Worm (Caenorhabditis elegans) whole organism, L1 larva: ENCODE data around the gene ragc-1.

ENCODE experiments used
- F16B12.6 ChIP-seq: fragments of 150-350 bp; optimal IDR thresholded peaks from 2 replicates; lab custom pipeline; 2014; ENCODE audit warnings: missing biosample characterization, missing genetic modification characterization
- aha-1 ChIP-seq: fragments of 150-350 bp; optimal IDR thresholded peaks from 2 replicates; lab custom pipeline; 2014; ENCODE audit warnings: missing biosample characterization, missing genetic modification characterization
- alr-1 ChIP-seq: fragments of 200-800 bp; sonication (Bioruptor generic); optimal IDR thresholded peaks from 2 replicates; lab custom pipeline; 2018; ENCODE audit warnings: borderline replicate concordance, mild to moderate bottlenecking, missing genetic modification characterization, missing compliant biosample characterization
- aly-2 ChIP-seq: fragments of 150-350 bp; optimal IDR thresholded peaks from 2 replicates; lab custom pipeline; 2014; ENCODE audit warnings: missing biosample characterization, missing genetic modification characterization
- ama-1 ChIP-seq: fragments of 150-350 bp; optimal IDR thresholded peaks from 2 replicates; lab custom pipeline; 2014
- ceh-88 ChIP-seq: fragments of 200-800 bp; sonication (Bioruptor generic); IDR thresholded peaks from 2 replicates; pipeline ENCODE4 v1.3.6; 2022; ENCODE audit warnings: missing genetic modification characterization, missing compliant biosample characterization
- ceh-90 ChIP-seq: sonication (generic microtip); optimal IDR thresholded peaks from 2 replicates; lab custom pipeline; 2016; ENCODE audit warnings: missing genetic modification characterization, missing compliant biosample characterization
- dpl-1 ChIP-seq, 3 experiments: fragments of 150-350 bp in 2 of 3; sonication (generic microtip) in 1 of 3; optimal IDR thresholded peaks; 2 replicates each; lab custom pipeline; 2014 to 2017; ENCODE audit warnings: missing biosample characterization in 3 of 3, missing genetic modification characterization in 3 of 3, missing genetic modification reagents in 3 of 3
- elt-2 ChIP-seq: sonication (generic microtip); optimal IDR thresholded peaks from 2 replicates; lab custom pipeline; 2016; ENCODE audit warnings: missing genetic modification characterization, mild to moderate bottlenecking, inconsistent platforms, missing compliant biosample characterization, missing genetic modification reagents
- fkh-8 ChIP-seq: sonication (generic microtip); optimal IDR thresholded peaks from 2 replicates; lab custom pipeline; 2016; ENCODE audit warnings: mild to moderate bottlenecking, missing genetic modification characterization, missing compliant biosample characterization
- fos-1 ChIP-seq: fragments of 150-350 bp; optimal IDR thresholded peaks from 2 replicates; lab custom pipeline; 2014; ENCODE audit warnings: missing biosample characterization, missing genetic modification characterization
- grh-1 ChIP-seq: fragments of 200-800 bp; sonication (Bioruptor generic); IDR thresholded peaks from 2 replicates; pipeline ENCODE4 v1.3.6; 2022; ENCODE audit warnings: missing genetic modification reagents, missing genetic modification characterization, missing compliant biosample characterization
- hlh-17 ChIP-seq: fragments of 200-800 bp; sonication (Bioruptor generic); optimal IDR thresholded peaks from 2 replicates; lab custom pipeline; 2018; ENCODE audit warnings: missing genetic modification characterization, mild to moderate bottlenecking, missing compliant biosample characterization, moderate library complexity, borderline replicate concordance
- irx-1 ChIP-seq: sonication (generic microtip); optimal IDR thresholded peaks from 2 replicates; lab custom pipeline; 2016; ENCODE audit warnings: missing genetic modification characterization, missing compliant biosample characterization
- lin-15B ChIP-seq: fragments of 150-350 bp; sonication (generic microtip); optimal IDR thresholded peaks from 3 replicates; lab custom pipeline; 2014; ENCODE audit warnings: missing biosample characterization, missing genetic modification characterization
- lin-35 ChIP-seq, 2 experiments: fragments of 150-350 bp; optimal IDR thresholded peaks; 2 replicates each; lab custom pipeline; 2014; ENCODE audit warnings: missing biosample characterization in 2 of 2, missing genetic modification characterization in 2 of 2, missing genetic modification reagents in 2 of 2
- lin-39 ChIP-seq: fragments of 150-350 bp; optimal IDR thresholded peaks from 2 replicates; lab custom pipeline; 2014; ENCODE audit warnings: missing biosample characterization, missing genetic modification reagents, missing genetic modification characterization
- lsy-2 ChIP-seq, 2 experiments: fragments of 150-350 bp; optimal IDR thresholded peaks; 2 replicates each; lab custom pipeline; 2014; ENCODE audit warnings: missing biosample characterization in 2 of 2, missing genetic modification characterization in 2 of 2
- mab-9 ChIP-seq: fragments of 200-800 bp; sonication (Bioruptor generic); IDR thresholded peaks from 2 replicates; pipeline ENCODE4 v1.3.6; 2022; ENCODE audit warnings: missing genetic modification reagents, missing genetic modification characterization, missing compliant biosample characterization
- mdl-1 ChIP-seq, 2 experiments: fragments of 150-350 bp; optimal IDR thresholded peaks; 2 replicates each; lab custom pipeline; 2014 to 2017; ENCODE audit warnings: missing biosample characterization in 2 of 2, missing genetic modification characterization in 2 of 2, inconsistent platforms in 1 of 2
- mef-2 ChIP-seq: fragments of 150-350 bp; optimal IDR thresholded peaks from 2 replicates; lab custom pipeline; 2014; ENCODE audit warnings: missing biosample characterization, missing genetic modification characterization
- nhr-28 ChIP-seq: fragments of 150-350 bp; optimal IDR thresholded peaks from 2 replicates; lab custom pipeline; 2014; ENCODE audit warnings: missing biosample characterization, missing genetic modification characterization
- nhr-71 ChIP-seq: sonication (generic microtip); optimal IDR thresholded peaks from 2 replicates; lab custom pipeline; 2016; ENCODE audit warnings: mild to moderate bottlenecking, missing genetic modification characterization, moderate library complexity, missing compliant biosample characterization
- nhr-76 ChIP-seq: sonication (generic microtip); optimal IDR thresholded peaks from 2 replicates; lab custom pipeline; 2017; ENCODE audit warnings: missing biosample characterization, missing genetic modification characterization
- nhr-77 ChIP-seq: fragments of 150-350 bp; optimal IDR thresholded peaks from 2 replicates; lab custom pipeline; 2014; ENCODE audit warnings: missing biosample characterization, missing genetic modification characterization
- nhr-84 ChIP-seq: sonication (generic microtip); optimal IDR thresholded peaks from 2 replicates; lab custom pipeline; 2017; ENCODE audit warnings: missing biosample characterization, missing genetic modification characterization
- pag-3 ChIP-seq: sonication (generic microtip); optimal IDR thresholded peaks from 2 replicates; lab custom pipeline; 2017; ENCODE audit warnings: missing genetic modification characterization, mild to moderate bottlenecking, missing compliant biosample characterization, antibody characterized with exemption, borderline replicate concordance; ENCODE audit not compliant: insufficient read depth
- pqm-1 ChIP-seq: sonication (generic microtip); optimal IDR thresholded peaks from 3 replicates; lab custom pipeline; 2017; ENCODE audit warnings: missing biosample characterization, missing genetic modification characterization
- rnt-1 ChIP-seq: sonication (generic microtip); optimal IDR thresholded peaks from 2 replicates; lab custom pipeline; 2016; ENCODE audit warnings: mild to moderate bottlenecking, missing genetic modification characterization, moderate library complexity, missing compliant biosample characterization
- snpc-4 ChIP-seq: fragments of 150-350 bp; optimal IDR thresholded peaks from 2 replicates; lab custom pipeline; 2014; ENCODE audit warnings: missing biosample characterization, missing genetic modification characterization
- snu-23 ChIP-seq: sonication (generic microtip); optimal IDR thresholded peaks from 2 replicates; lab custom pipeline; 2016; ENCODE audit warnings: missing genetic modification characterization, missing compliant biosample characterization
- sptf-1 ChIP-seq: fragments of 150-350 bp; optimal IDR thresholded peaks from 2 replicates; lab custom pipeline; 2014; ENCODE audit warnings: missing biosample characterization, missing genetic modification characterization
- sup-37 ChIP-seq: fragments of 200-800 bp; sonication (Bioruptor generic); optimal IDR thresholded peaks from 2 replicates; lab custom pipeline; 2018; ENCODE audit warnings: mild to moderate bottlenecking, missing genetic modification characterization, missing compliant biosample characterization
- swsn-7 ChIP-seq: sonication (generic microtip); optimal IDR thresholded peaks from 2 replicates; lab custom pipeline; 2016; ENCODE audit warnings: missing genetic modification characterization, missing compliant biosample characterization
- vab-15 ChIP-seq: sonication (generic microtip); optimal IDR thresholded peaks from 2 replicates; lab custom pipeline; 2017; ENCODE audit warnings: missing genotype, mild to moderate bottlenecking, missing genetic modification characterization, missing compliant biosample characterization
- xbp-1 ChIP-seq: sonication (generic microtip); optimal IDR thresholded peaks from 2 replicates; lab custom pipeline; 2016; ENCODE audit warnings: missing genetic modification characterization, missing compliant biosample characterization
- zip-4 ChIP-seq: fragments of 200-800 bp; sonication (Bioruptor generic); optimal IDR thresholded peaks from 2 replicates; lab custom pipeline; 2018; ENCODE audit warnings: mild to moderate bottlenecking, missing genetic modification characterization, moderate library complexity, missing compliant biosample characterization
- ztf-11 ChIP-seq, 2 experiments: sonication (generic microtip); optimal IDR thresholded peaks; 2 replicates each; lab custom pipeline; 2016 to 2017; ENCODE audit warnings: missing genetic modification characterization in 2 of 2, missing biosample characterization in 1 of 2, missing compliant biosample characterization in 1 of 2
- ztf-4 ChIP-seq: fragments of 150-350 bp; optimal IDR thresholded peaks from 2 replicates; lab custom pipeline; 2014; ENCODE audit warnings: missing biosample characterization, missing genetic modification characterization

Gene ragc-1

ce11 chrIV:11604909-11605308, at the start of gene ragc-1, which contains the start of gene Y24F12A.1 (continued):
- TF ChIP-seq ceh-90 (tag; lab: Kevin White, UChicago) (no peak), irx-1 (tag; lab: Kevin White, UChicago) (no peak), swsn-7 (tag; lab: Kevin White, UChicago) (peak; percentile 39), ceh-88 (no peak), lin-39 (no peak), pag-3 (no peak), zip-4 (GFP tag; lab: Kevin White, UChicago) (no peak), fos-1 (no peak), aha-1 (tag; lab: Kevin White, UChicago) (no peak), grh-1 (no peak), mab-9 (no peak), F16B12.6 (tag; lab: Kevin White, UChicago) (no peak), sup-37 (GFP tag; lab: Kevin White, UChicago) (no peak), ama-1 (lab: Kevin White, UChicago) (no peak), ztf-11 (tag; optimal IDR thresholded peaks at IDR 0.05; lab: Kevin White, UChicago) (no peak), fkh-8 (tag; lab: Kevin White, UChicago) (peak; percentile 22), lin-15B (tag; lab: Kevin White, UChicago) (peak; percentile 13), nhr-76 (no peak), mef-2 (tag; lab: Kevin White, UChicago) (no peak), nhr-77 (tag; lab: Kevin White, UChicago) (no peak), snpc-4 (tag; lab: Kevin White, UChicago) (no peak), alr-1 (tag; lab: Kevin White, UChicago) (no peak), xbp-1 (tag; lab: Kevin White, UChicago) (peak; percentile 42), nhr-84 (no peak), vab-15 (peak; percentile 26), rnt-1 (tag; lab: Kevin White, UChicago) (peak; percentile 48), ztf-4 (tag; lab: Kevin White, UChicago) (no peak), elt-2 (tag; lab: Kevin White, UChicago) (no peak), pqm-1 (tag; lab: Kevin White, UChicago) (no peak), nhr-71 (tag; lab: Kevin White, UChicago) (peak; percentile 52), sptf-1 (tag; lab: Kevin White, UChicago) (no peak), aly-2 (no peak)
- TF ChIP-seq, all 84 proteins: peak for 28

ce11 chrIV:11651965-11652453, 47.3 kb upstream of the ragc-1 start, which contains the start of the genes acl-3 and ndub-6:
acl-3 (minus strand) TSS chrIV:11652023.
ndub-6 (plus strand) TSS chrIV:11652403.
- no peak for TF ChIP-seq nhr-28 (tag; lab: Kevin White, UChicago)
- no peak for TF ChIP-seq mdl-1 (tag; optimal IDR thresholded peaks at IDR 0.05; lab: Kevin White, UChicago)
- peak in 1 of 2 experiments; percentile 24 for TF ChIP-seq lsy-2 (tag; optimal IDR thresholded peaks at IDR 0.05; lab: Kevin White, UChicago)
- peak in 1 of 3 experiments; percentile 11 for TF ChIP-seq dpl-1 (GFP tag; optimal IDR thresholded peaks at IDR 0.05; lab: Kevin White, UChicago)
- TF ChIP-seq lin-35 (GFP tag; optimal IDR thresholded peaks at IDR 0.05; lab: Kevin White, UChicago) = peak in 1 of 2 experiments; percentile 11
- peak; percentile 20 for TF ChIP-seq snu-23

ce11 chrIV:11650344-11650743, 45.6 kb upstream of the ragc-1 start:
- TF ChIP-seq fos-1 (no peak), hlh-17 (GFP tag; lab: Kevin White, UChicago) (no peak), lin-35 (GFP tag; optimal IDR thresholded peaks at IDR 0.05; lab: Kevin White, UChicago) (no peak)
- TF ChIP-seq, all 84 proteins: peak for 0
